Fruit fly (Drosophila melanogaster): ENCODE data around the gene HLH3B.

HLH3B gene

dm6 chrX:2646022-2646761, 35.3 kb downstream of the HLH3B start (continued):
- TF ChIP-seq CG3281 (GFP tag; optimal IDR thresholded peaks at IDR 0.05), result peak; percentile 97
- TF ChIP-seq seq (GFP tag; IDR thresholded peaks at IDR 0.05), result peak; percentile 97
- TF ChIP-seq Elba2 (GFP tag; optimal IDR thresholded peaks at IDR 0.05), result no peak
- peak; percentile 32 for TF ChIP-seq CG9797 (GFP tag; optimal IDR thresholded peaks at IDR 0.05)
- TF ChIP-seq CG30431 (GFP tag; optimal IDR thresholded peaks at IDR 0.05), result peak; percentile 93
- peak; percentile 34; the same call in 1 of the 2 replicates for TF ChIP-seq tna (GFP tag; IDR thresholded peaks at IDR 0.05; ENCODE audit: partially characterized antibody)
- TF ChIP-seq chif (GFP tag; optimal IDR thresholded peaks at IDR 0.05), result peak; percentile 97 to 98
- TF ChIP-seq CG14667 (GFP tag; IDR thresholded peaks at IDR 0.05), result peak; percentile 89
- TF ChIP-seq CG9817 (tag; optimal IDR thresholded peaks at IDR 0.05), result peak; percentile 95
- TF ChIP-seq eve (GFP tag; optimal IDR thresholded peaks at IDR 0.05), result peak in 1 of 2 experiments; percentile 97
- peak; percentile 95 for TF ChIP-seq pum (GFP tag; optimal IDR thresholded peaks at IDR 0.05)
- TF ChIP-seq BEAF-32 (GFP tag; optimal IDR thresholded peaks at IDR 0.05), result peak; percentile 22
- TF ChIP-seq en (GFP tag; optimal IDR thresholded peaks at IDR 0.05), result peak; percentile 92
- TF ChIP-seq CG12104 (GFP tag; optimal IDR thresholded peaks at IDR 0.05), result peak; percentile 94
- peak; percentile 98 for TF ChIP-seq unpg (GFP tag; optimal IDR thresholded peaks at IDR 0.05)
- TF ChIP-seq TFAM (GFP tag; optimal IDR thresholded peaks at IDR 0.05), result peak; percentile 86
- TF ChIP-seq HmgZ (tag; optimal IDR thresholded peaks at IDR 0.05), result peak; percentile 99
- TF ChIP-seq otp (GFP tag; IDR thresholded peaks at IDR 0.05), result peak; percentile 94
- TF ChIP-seq pb (GFP tag; optimal IDR thresholded peaks at IDR 0.05), result peak; percentile 94
- TF ChIP-seq cad (GFP tag; optimal IDR thresholded peaks at IDR 0.05), result no peak
- TF ChIP-seq CG31441 (GFP tag; IDR thresholded peaks at IDR 0.05), result peak; percentile 97
- TF ChIP-seq salm (tag; optimal IDR thresholded peaks at IDR 0.05), result peak; percentile 96
- peak; percentile 97 for TF ChIP-seq Atf6 (GFP tag; IDR thresholded peaks at IDR 0.05)
- TF ChIP-seq CG10431 (GFP tag; optimal IDR thresholded peaks at IDR 0.05), result peak; percentile 88
- peak; percentile 95 for TF ChIP-seq ken (GFP tag; IDR thresholded peaks at IDR 0.05)
- no peak for TF ChIP-seq fru (optimal IDR thresholded peaks at IDR 0.05)
- TF ChIP-seq gce (GFP tag; IDR thresholded peaks at IDR 0.05), result peak; percentile 93
- peak; percentile 96 for TF ChIP-seq HmgD (GFP tag; optimal IDR thresholded peaks at IDR 0.05)
- TF ChIP-seq CG18262 (tag; optimal IDR thresholded peaks at IDR 0.05), result peak; percentile 97
- TF ChIP-seq H2.0 (GFP tag; IDR thresholded peaks at IDR 0.05), result peak; percentile 95
- peak; percentile 97 for TF ChIP-seq kni (GFP tag; optimal IDR thresholded peaks at IDR 0.05)
- peak; percentile 94 for TF ChIP-seq Abd-B (GFP tag; optimal IDR thresholded peaks at IDR 0.05)
- TF ChIP-seq CG42726 (GFP tag; IDR thresholded peaks at IDR 0.05; ENCODE audit: partially characterized antibody), result peak; percentile 22; the same call in 1 of the 2 replicates
- TF ChIP-seq CG12071 (GFP tag; optimal IDR thresholded peaks at IDR 0.05), result peak; percentile 97
- TF ChIP-seq p53 (GFP tag; optimal IDR thresholded peaks at IDR 0.05), result peak; percentile 92
- peak; percentile 87 for TF ChIP-seq Jarid2 (GFP tag; optimal IDR thresholded peaks at IDR 0.05)
- TF ChIP-seq z (GFP tag; IDR thresholded peaks at IDR 0.05), result peak; percentile 66; the same call in 2 of the 3 replicates
- TF ChIP-seq CG34224 (GFP tag; IDR thresholded peaks at IDR 0.05; ENCODE audit: partially characterized antibody), result peak; percentile 48; the same call in 1 of the 3 replicates
- TF ChIP-seq caup (GFP tag; optimal IDR thresholded peaks at IDR 0.05; ENCODE audit: severe bottlenecking), result peak; percentile 96
- peak; percentile 86 for TF ChIP-seq ham (GFP tag; IDR thresholded peaks at IDR 0.05)
- peak; percentile 49; the same call in 1 of the 2 replicates for TF ChIP-seq Dip2 (GFP tag; IDR thresholded peaks at IDR 0.05)
- peak in 1 of 2 experiments; percentile 71 for TF ChIP-seq crp (GFP tag; optimal IDR thresholded peaks at IDR 0.05)
- peak; percentile 97 for TF ChIP-seq CG12391 (tag; optimal IDR thresholded peaks at IDR 0.05)
- peak; percentile 98 for TF ChIP-seq CG1603 (tag; optimal IDR thresholded peaks at IDR 0.05)
- peak; percentile 85 for TF ChIP-seq CG17802 (tag; optimal IDR thresholded peaks at IDR 0.05)
- peak; percentile 87 for TF ChIP-seq CG3726 (GFP tag; IDR thresholded peaks at IDR 0.05)
- peak; percentile 79 for TF ChIP-seq ac (GFP tag; optimal IDR thresholded peaks at IDR 0.05)
- TF ChIP-seq CG7963 (GFP tag; IDR thresholded peaks at IDR 0.05; ENCODE audit: partially characterized antibody), result 0 out of 3 replicates have a peak, but pooled peaks have one; percentile 52
- TF ChIP-seq Sin3A (optimal IDR thresholded peaks at IDR 0.05), result no peak
